Fruit fly (Drosophila melanogaster) whole organism: ENCODE results near the gene PGRP-SB1.

Experiments
- CG8478 ChIP-seq: fragments of >200 bp; optimal IDR thresholded peaks from 2 replicates; lab custom pipeline; 2018; ENCODE audit warnings: inconsistent platforms
- Dll ChIP-seq: fragments of >200 bp; optimal IDR thresholded peaks from 2 replicates; lab custom pipeline; 2017
- EcR ChIP-seq, 2 experiments: fragments of >200 bp; optimal IDR thresholded peaks; 2 replicates each; lab custom pipeline; 2017; ENCODE audit warnings: missing biosample characterization in 2 of 2, missing genetic modification characterization in 2 of 2, missing genetic modification reagents in 2 of 2
- pan ChIP-seq: fragments of >200 bp; optimal IDR thresholded peaks from 2 replicates; lab custom pipeline; 2017
- psq ChIP-seq: fragments of >200 bp; optimal IDR thresholded peaks from 2 replicates; lab custom pipeline; 2017
- usp ChIP-seq: fragments of >200 bp; optimal IDR thresholded peaks from 2 replicates; lab custom pipeline; 2017; ENCODE audit warnings: missing biosample characterization, missing genetic modification characterization, mixed read lengths

PGRP-SB1 gene

DNA sequence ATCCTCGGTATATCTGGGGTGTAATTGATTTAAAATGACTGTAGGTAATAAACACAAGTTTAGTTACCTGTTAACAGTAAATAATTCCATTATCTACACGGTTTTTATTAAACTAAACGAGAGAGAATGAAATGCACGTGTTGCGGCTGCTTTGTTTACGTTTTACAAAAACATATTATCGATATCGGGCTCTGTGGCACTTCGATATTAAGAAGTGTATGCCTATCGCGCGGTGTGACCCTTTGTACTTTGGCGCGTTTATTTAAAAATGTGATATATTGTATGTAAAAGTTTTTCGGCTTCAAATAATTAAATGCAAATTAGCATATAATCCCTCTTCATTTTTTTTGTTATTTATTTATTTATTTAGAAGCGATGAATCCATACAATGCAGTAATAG, 2.9 kb upstream of the PGRP-SB1 start, which contains the start of gene Dbp73D:
TSS of gene Dbp73D (minus strand) at position 174 of the 400 bp plus-strand sequence.
- TF ChIP-seq CG8478 (lab: Kevin White, UChicago) (no peak), EcR (GFP tag; optimal IDR thresholded peaks at IDR 0.05; lab: Kevin White, UChicago) (no peak), psq (no peak), usp (no peak), pan (lab: Kevin White, UChicago) (no peak), Dll (no peak)

DNA sequence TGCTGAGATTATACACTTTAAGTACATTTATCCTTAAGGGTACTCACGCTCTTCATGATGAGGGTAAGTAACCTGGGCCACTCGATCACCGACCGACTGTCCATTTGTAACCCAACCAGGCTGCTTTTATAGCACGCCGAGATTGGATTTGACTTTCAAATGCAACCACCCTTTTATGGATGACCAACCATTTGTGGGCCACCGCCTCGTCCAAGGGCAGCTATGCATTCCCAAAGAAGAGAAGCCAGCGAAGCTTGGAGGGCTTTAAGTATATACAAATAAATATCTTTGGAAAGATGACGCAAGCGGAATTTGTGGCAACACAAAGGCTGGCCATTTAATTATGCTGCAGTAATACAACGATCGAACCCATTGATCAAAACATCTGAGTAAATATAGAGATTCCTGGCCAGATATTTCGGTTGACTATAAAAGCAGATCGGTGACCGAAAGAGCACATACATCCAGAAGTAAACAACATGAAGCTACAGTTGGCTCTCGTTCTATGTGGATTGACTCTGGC, 1.7 kb downstream of the PGRP-SB1 start, which contains the start of the genes CG13026 and PGRP-SB2:
TSS of gene CG13026 (minus strand) at position 101 of the 523 bp plus-strand sequence.
TSS of gene PGRP-SB2 (plus strand) at position 473 of the 523 bp plus-strand sequence.
- TF ChIP-seq psq (no peak), Dll (no peak), usp (no peak), pan (lab: Kevin White, UChicago) (no peak), CG8478 (lab: Kevin White, UChicago) (no peak), EcR (GFP tag; optimal IDR thresholded peaks at IDR 0.05; lab: Kevin White, UChicago) (no peak)

DNA sequence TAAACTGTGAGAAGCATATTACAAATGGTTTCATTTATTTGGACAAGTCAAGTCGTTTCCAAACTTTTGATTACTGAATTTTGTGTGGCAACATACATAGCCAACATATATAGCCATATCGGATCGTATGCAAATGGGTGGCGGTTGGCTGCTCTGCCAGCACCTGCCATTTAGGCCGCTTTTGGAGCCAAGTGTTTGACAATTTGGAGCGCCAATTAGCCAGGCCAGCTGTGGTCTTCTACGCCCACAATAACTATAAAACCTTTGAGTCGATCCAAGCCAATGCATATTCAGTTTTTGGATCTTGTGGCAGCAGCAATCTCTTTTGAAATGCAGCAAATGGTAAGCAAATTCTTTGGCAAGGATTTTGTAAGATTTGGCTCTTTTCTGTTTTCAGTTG, 3.2 kb downstream of the PGRP-SB1 start, which contains the start of gene CG13031:
TSS of gene CG13031 (plus strand) at position 301 of the 400 bp plus-strand sequence.
- TF ChIP-seq usp (no peak), psq (no peak), CG8478 (lab: Kevin White, UChicago) (no peak), pan (lab: Kevin White, UChicago) (no peak)

DNA sequence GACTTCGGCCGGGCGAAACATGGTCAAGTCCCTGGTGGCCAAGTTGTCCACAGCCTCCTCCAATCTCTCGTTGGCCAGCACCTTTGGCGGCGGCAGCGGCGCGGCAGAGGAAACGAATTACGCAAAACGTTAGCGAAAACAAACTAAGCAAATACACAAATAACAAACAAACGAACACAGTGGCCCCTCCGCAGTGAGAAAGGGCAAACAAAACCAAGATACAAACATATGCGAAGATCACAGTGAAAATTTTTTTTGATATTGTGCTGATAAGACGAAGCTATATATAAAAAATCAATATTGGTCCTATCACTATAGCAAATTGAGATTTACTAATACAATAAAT, 13.6 kb downstream of the PGRP-SB1 start:
- no peak for TF ChIP-seq EcR (GFP tag; optimal IDR thresholded peaks at IDR 0.05; lab: Kevin White, UChicago)
- TF ChIP-seq psq = no peak
- no peak for TF ChIP-seq usp
- no peak for TF ChIP-seq pan (lab: Kevin White, UChicago)
- TF ChIP-seq CG8478 (lab: Kevin White, UChicago) = no peak
- no peak for TF ChIP-seq Dll

DNA sequence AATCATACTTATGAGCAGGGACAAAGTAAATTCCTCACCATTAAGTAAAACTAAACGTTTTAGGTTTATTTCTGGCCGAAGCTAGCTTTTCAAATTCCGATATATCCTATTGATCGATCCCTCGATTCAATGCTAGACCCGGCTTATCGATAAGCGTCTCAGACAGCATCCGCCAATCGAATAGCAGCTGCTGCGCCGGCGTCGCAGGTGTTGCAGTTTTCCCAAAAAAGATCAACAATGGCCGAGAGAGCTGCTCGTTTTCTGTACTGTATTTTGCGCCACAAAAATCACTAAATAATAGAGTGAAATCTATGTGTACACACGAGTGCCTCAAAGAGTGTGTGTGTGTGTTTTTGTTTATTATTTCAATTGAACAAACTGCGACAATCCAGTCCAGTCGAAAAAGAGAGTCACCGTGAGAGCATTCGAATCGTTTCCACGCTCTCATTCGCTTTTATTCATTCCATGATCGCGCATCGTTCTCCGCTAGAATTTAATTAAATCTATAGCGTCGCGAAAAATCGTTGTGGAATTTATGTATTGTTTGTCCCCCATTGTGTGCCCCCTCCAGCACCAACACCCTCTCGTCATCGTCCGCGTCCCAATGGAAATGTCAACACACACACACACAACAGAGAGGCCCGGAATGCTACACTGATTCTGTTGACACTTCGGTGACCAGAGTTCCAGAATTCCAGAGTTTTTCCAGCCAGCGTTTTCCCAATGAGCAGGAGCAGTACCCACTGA, 14.2 kb downstream of the PGRP-SB1 start:
- TF ChIP-seq CG8478 (lab: Kevin White, UChicago) (no peak), Dll (peak; percentile 19)

DNA sequence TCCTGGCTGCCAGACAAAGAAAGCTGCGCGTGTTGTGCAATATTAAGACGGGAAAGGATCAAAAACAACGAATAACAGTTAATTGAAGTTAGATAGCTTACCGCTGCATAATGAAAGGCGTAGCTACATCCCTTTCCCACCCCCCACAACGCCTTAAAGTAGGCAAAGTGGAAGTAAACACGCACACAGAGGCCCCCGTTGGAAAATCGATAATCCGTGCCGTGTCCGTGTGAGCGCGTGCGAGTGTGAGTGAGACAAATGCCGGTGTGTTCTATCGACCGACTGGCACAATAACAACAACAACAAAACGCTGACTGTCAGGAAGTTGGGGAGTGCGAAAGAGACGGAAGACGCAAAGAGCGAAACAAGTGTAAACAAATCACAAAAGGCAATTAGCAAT, 15.4 kb downstream of the PGRP-SB1 start:
- TF ChIP-seq Dll (no peak), pan (lab: Kevin White, UChicago) (no peak), EcR (GFP tag; optimal IDR thresholded peaks at IDR 0.05; lab: Kevin White, UChicago) (no peak), usp (no peak), CG8478 (lab: Kevin White, UChicago) (no peak), psq (no peak)

DNA sequence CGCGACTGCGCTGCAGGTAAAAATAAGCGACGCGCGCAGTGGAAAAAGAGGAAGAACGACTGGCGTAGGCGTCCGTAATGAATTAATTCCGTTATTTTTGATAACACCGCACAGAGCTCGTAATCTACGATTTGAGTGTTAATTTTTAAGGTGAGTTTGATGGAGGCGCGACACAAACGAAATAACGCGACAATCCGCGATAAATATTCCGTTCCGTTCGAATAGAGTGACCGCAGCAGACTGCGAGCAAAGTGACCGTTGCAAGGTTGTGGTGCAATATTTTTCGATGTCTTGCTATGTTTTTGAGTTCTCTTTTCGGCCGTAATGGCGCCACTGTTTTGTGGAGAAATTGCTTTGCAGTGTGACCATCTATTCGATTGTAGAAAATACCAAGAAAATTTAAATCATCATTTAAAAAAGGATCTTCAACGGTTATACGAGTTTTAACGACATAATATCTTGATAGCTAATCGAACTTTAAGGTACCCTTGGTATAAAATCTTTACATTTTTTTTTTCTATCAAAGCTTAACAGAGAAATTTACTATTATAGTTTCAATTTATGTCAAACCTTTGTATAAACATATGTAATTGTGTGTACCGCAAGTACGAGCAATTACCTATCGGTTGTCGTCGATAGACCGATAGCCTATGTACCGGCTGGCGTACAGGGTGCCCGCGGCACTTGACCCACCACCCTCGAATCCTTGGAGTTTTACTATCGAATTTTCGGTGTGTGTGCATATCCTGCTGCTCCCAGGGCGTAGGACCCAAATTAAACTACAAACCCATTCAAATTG, 16.2 kb downstream of the PGRP-SB1 start, which contains the start of the genes CG43954, Lasp and Dab:
TSS of gene CG43954 (minus strand) at position 248 of the 799 bp plus-strand sequence.
TSS of gene Lasp (minus strand) at position 248 of the 799 bp plus-strand sequence.
TSS of gene Dab (plus strand) at position 697 of the 799 bp plus-strand sequence.
- TF ChIP-seq CG8478 (lab: Kevin White, UChicago) (no peak), psq (no peak)

DNA sequence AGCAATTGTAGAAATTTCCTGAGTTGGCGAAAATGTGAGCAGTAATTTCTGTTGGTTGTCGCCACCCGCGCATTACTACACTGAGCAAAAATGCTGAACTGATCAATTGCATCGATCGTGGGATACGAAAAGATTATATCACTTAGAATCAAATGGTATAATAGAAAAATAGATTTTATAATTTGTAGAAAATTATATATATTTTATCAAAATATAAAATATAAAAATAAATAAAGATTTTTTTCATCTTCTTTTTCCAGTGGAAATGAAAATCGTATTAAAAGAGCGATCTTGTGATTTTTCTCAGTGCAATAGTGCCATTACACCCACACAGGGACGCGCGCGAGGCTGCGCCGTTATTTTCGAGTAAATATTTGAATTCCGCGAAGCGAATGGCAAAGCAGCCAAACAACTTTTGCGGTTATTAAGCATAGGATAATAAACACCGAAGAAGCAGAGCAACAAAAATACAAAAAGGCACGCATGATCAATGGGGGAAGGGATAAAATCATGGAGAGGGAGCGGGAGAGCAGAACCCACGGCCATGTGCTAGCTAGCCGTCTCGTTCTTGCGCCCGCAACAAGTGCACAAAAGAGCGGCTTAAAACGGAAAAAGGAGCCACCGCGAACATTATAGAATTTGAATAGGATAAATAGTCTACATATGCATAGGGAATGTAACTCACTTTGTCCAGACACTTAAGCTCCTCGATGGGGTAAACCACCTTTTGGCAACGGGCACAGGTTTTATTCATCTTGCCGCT, 17.4 kb downstream of the PGRP-SB1 start:
- TF ChIP-seq pan (lab: Kevin White, UChicago) = no peak
- TF ChIP-seq usp = no peak
- no peak for TF ChIP-seq psq
- TF ChIP-seq EcR (GFP tag; optimal IDR thresholded peaks at IDR 0.05; lab: Kevin White, UChicago) = no peak
- TF ChIP-seq CG8478 (lab: Kevin White, UChicago) = no peak
- no peak for TF ChIP-seq Dll

DNA sequence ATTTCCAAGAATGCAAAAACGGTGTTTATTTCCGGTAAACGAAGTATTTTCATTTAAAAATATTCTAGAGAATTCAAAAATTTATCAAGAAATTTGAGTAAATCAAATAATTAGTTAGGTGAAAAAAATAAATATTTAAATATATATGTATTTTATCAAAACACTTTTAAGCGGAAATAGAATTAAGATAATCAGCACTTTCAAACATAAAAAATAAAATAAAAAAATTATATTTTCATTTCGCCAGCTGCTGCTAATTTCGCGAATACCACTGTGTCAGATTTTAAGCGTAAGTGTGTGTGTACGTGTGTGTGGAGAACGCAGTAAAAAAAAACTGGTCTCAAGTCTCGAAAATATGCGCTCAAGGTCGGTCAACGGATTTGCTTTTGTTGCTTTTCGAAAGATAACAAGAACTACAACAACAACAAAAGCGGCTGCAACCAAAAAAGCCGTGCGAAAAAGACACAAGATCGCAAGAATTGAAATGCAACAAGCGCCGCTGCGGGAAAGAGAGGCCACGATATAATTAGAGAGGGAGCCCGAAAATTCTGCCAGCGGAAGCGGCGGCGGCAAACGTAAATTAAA, 18.0 kb downstream of the PGRP-SB1 start:
- TF ChIP-seq pan (lab: Kevin White, UChicago) = no peak
- no peak for TF ChIP-seq Dll
- TF ChIP-seq CG8478 (lab: Kevin White, UChicago) = no peak
- TF ChIP-seq usp = no peak
- TF ChIP-seq psq = no peak
- no peak for TF ChIP-seq EcR (GFP tag; optimal IDR thresholded peaks at IDR 0.05; lab: Kevin White, UChicago)

DNA sequence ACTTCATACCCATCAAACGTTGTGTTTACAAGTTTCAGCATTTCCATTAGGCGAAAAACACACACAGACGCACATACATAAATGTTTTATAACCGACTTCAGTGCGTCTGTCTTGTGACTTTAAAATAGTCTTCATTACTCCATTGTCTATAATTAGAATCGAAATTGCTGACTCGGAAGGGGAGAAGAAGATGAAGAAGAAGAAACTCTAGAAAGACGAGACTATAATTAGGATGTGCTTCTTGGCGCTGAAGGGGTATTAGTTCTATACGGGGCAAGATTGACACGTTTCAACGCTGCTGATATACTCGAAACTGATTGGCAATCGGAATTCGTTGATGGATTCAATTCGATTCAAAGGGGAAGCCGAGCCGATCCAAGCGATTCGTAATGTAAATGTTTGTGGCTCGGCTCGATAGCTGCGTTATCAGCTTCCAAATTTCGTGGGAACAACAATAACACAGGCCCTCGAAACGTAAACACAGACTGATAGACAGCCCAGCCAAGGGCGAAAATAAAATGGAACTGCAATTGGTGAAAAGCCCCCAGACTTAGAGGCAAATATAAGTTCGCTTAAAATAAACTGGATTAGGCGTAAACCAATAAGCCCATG, 18.9 kb downstream of the PGRP-SB1 start:
- no peak for TF ChIP-seq Dll
- TF ChIP-seq pan (lab: Kevin White, UChicago) = no peak
- no peak for TF ChIP-seq psq
- TF ChIP-seq CG8478 (lab: Kevin White, UChicago) = no peak
- TF ChIP-seq EcR (GFP tag; optimal IDR thresholded peaks at IDR 0.05; lab: Kevin White, UChicago) = no peak
- no peak for TF ChIP-seq usp

DNA sequence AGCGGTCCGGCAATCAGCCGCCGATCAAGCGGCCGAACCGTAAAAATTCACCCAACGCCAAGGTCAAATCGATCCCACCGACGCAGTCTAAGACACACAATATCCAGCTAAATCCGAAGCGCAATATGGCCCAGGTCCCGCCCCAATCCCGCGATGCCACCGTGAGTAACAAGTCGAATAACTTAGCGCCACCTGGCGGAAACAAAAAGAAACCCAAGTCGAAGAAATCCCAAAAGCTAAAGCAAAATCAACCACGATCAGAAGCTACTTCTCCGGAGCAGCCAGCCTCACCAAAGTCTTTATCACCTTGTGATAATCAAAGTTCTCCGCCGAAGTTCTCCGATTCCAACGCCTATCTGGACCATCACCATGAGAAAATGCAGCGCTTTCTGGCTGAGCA, 22.2 kb downstream of the PGRP-SB1 start:
- no peak for TF ChIP-seq CG8478 (lab: Kevin White, UChicago)
- TF ChIP-seq Dll = no peak
- TF ChIP-seq pan (lab: Kevin White, UChicago) = no peak
